Worm (Caenorhabditis elegans): ENCODE results near the gene cdkr-3.
"Not testable (repeated sequence)": the region's sequence is repeated elsewhere in the genome, so short reads cannot be mapped to it uniquely, and the experiment has no call there.

cdkr-3 gene

DNA sequence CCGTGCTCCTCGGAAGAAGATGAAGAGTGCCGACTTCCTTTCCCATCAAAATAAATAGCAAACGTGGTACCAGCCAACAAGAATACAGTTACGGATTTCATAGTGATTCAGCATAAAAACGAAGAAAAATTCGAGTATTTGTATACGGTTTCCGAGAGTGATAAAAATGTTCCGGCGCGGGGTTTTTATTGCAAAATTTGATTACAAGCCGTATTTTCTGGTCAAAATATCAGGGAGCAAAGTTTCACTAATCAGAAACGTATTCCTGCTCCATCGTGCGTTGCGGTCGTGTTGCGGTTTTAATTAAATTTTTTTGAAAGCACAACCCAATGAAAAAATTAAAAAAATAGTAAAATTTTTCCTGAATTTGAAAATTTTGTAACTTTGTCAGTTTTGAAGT lies 24.5 kb downstream of the cdkr-3 start, which contains the start of gene clec-261:
clec-261 (minus strand) TSS at position 101 of the 400 bp plus-strand sequence.
- TF ChIP-seq lin-32 (GFP tag; optimal IDR thresholded peaks at IDR 0.05) (no peak), nhr-12 (tag; optimal IDR thresholded peaks at IDR 0.05) (no peak), nhr-28 (tag; optimal IDR thresholded peaks at IDR 0.05) (no peak), ceh-83 (GFP tag; optimal IDR thresholded peaks at IDR 0.05) (no peak)

DNA sequence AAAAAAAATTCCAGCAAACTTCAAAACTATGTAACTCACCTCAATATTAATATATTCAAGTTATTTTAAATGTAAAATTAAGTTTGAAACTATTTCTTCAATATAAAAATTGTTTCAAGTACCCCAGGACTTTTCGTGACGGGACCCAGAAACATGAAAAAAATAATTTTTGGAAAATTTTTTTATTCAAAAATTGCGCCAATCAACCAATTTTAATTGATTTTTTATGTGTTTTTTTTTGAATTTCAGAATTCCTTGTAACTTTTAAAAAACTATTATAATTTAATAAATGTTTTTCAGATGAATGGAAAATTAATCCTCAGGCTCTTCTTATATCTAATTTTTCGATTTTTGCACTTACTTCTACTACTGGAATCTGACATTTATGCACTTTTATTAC lies 27.7 kb downstream of the cdkr-3 start, which contains the start of gene ZC15.5:
ZC15.5 (plus strand) TSS at position 301 of the 400 bp plus-strand sequence.
- TF ChIP-seq elt-1 (tag; optimal IDR thresholded peaks at IDR 0.05; ENCODE audit: borderline replicate concordance, insufficient read depth), result no peak
- TF ChIP-seq lin-32 (GFP tag; optimal IDR thresholded peaks at IDR 0.05), result no peak
- TF ChIP-seq ztf-11 (tag; optimal IDR thresholded peaks at IDR 0.05), result no peak
- no peak for TF ChIP-seq lsy-2 (tag; optimal IDR thresholded peaks at IDR 0.05)
- TF ChIP-seq ceh-43 (GFP tag; optimal IDR thresholded peaks at IDR 0.05), result no peak

DNA sequence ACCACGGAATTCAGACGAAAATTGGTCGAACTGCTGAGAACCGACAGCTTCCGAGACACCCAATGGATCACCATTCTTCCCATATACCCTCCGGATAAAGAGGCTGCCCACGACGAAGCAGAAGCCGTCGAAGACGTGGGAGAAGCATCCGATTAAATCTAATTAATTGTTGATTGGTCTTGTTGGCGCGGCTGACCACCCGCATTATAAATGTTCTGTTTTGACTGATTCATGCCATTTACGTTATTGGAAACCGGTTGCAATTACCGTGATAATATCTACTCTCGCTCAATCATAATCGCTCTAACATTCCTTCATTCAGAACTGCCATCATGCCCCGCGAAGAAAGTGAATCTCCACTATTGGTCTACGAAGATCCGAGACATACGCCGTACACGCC lies 33.4 kb downstream of the cdkr-3 start, which contains the start of gene ZC15.3:
ZC15.3 (plus strand) TSS at position 301 of the 400 bp plus-strand sequence.
- TF ChIP-seq nhr-76 (tag; optimal IDR thresholded peaks at IDR 0.05); flh-1 (GFP tag; optimal IDR thresholded peaks at IDR 0.05); unc-39 (tag; optimal IDR thresholded peaks at IDR 0.05): not testable (repeated sequence)

DNA sequence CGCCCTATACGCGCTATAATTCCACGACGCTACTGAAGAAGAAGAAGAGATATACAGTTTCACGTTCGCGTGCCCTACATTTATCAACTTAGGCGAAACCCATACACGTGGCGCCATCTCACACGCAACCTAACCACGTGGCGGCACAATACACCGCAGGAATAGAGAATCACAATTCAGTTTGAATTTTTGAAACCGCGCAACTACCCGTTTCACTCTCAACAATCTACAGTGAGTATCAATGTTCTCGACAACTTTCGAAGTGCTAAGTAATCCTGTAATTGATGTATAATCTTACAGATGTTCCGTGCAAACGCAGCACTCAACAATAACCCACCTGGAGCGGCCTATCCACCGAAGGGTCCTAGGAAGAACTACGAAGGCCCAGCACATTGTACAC lies 35.9 kb downstream of the cdkr-3 start, which contains the start of gene ZC15.1:
ZC15.1 (plus strand) TSS at position 301 of the 400 bp plus-strand sequence.
- no peak for TF ChIP-seq elt-3 (tag; optimal IDR thresholded peaks at IDR 0.05)
- no peak for TF ChIP-seq ceh-43 (GFP tag; optimal IDR thresholded peaks at IDR 0.05)
- no peak for TF ChIP-seq nhr-28 (tag; optimal IDR thresholded peaks at IDR 0.05)
- TF ChIP-seq cnd-1 (tag; optimal IDR thresholded peaks at IDR 0.05), result no peak
- no peak for TF ChIP-seq M03D4.4 (tag; optimal IDR thresholded peaks at IDR 0.05)
- no peak for TF ChIP-seq snpc-4 (tag; optimal IDR thresholded peaks at IDR 0.05)
- no peak for TF ChIP-seq unc-120 (tag; optimal IDR thresholded peaks at IDR 0.05; ENCODE audit: poor library complexity, severe bottlenecking)
- no peak for TF ChIP-seq unc-62 (GFP tag; optimal IDR thresholded peaks at IDR 0.05)
- no peak for TF ChIP-seq nhr-2 (tag; optimal IDR thresholded peaks at IDR 0.05)
- no peak for TF ChIP-seq bed-3 (GFP tag; optimal IDR thresholded peaks at IDR 0.05)
- TF ChIP-seq mls-2 (tag; optimal IDR thresholded peaks at IDR 0.05), result no peak
- no peak for TF ChIP-seq mep-1 (tag; optimal IDR thresholded peaks at IDR 0.05)
- TF ChIP-seq blmp-1 (tag; optimal IDR thresholded peaks at IDR 0.05), result no peak

DNA sequence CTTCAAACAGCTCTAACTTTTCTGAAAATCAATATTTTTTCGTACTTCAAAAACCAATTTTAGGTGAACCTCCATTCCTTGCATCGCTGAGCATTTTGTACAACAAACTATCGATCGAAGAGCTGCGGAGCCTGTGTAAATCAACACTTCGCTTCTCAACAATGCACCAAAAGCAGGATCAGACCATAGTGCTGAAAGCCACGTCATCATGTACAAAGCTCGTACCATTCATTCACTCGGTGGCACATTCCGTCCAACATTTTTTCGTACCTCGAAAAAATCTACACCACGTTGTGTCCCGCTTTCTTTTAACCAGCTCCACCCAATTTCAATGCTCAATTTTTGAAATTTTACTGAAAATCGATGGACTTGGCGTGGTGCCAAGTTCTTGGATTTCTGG lies 40.7 kb downstream of the cdkr-3 start, which contains the start of gene ZC15.10:
ZC15.10 (plus strand) TSS at position 162 of the 400 bp plus-strand sequence.
- TF ChIP-seq mab-5 (tag; optimal IDR thresholded peaks at IDR 0.05) (no peak), nhr-76 (tag; optimal IDR thresholded peaks at IDR 0.05) (no peak), ceh-39 (tag; optimal IDR thresholded peaks at IDR 0.05) (no peak), nhr-12 (tag; optimal IDR thresholded peaks at IDR 0.05) (no peak)

DNA sequence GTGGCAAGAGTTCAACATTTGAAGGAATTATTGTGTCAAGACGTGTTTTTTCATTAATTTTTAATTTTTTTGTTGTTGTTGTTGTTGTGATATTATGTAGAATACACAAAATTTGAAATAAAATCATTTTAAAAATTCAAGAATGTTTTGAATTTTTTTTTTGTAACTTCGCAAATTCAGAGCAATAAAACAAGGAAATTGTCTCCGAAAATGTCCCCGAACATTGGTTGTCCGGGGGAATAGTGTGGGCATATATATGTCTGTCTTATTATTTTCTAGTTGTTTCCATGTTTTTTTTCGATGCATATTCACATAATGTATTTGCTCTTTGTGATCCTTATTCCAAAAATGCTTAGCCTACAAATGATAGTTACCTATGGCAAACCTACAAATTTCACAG lies 41.6 kb downstream of the cdkr-3 start, which contains the start of gene clec-262:
clec-262 (plus strand) TSS at position 301 of the 400 bp plus-strand sequence.
- TF ChIP-seq elt-3 (tag; optimal IDR thresholded peaks at IDR 0.05) (no peak), ceh-43 (GFP tag; optimal IDR thresholded peaks at IDR 0.05) (no peak), drap-1 (GFP tag; optimal IDR thresholded peaks at IDR 0.05) (no peak), mls-2 (tag; optimal IDR thresholded peaks at IDR 0.05) (no peak), lsy-2 (tag; optimal IDR thresholded peaks at IDR 0.05) (no peak), sptf-1 (tag; optimal IDR thresholded peaks at IDR 0.05) (no peak), flh-1 (GFP tag; optimal IDR thresholded peaks at IDR 0.05) (no peak), sem-2 (GFP tag; optimal IDR thresholded peaks at IDR 0.05) (no peak), unc-120 (tag; optimal IDR thresholded peaks at IDR 0.05; ENCODE audit: poor library complexity, severe bottlenecking) (no peak), nhr-76 (tag; optimal IDR thresholded peaks at IDR 0.05) (no peak), blmp-1 (tag; optimal IDR thresholded peaks at IDR 0.05) (no peak), unc-39 (tag; optimal IDR thresholded peaks at IDR 0.05) (no peak), nhr-237 (tag; optimal IDR thresholded peaks at IDR 0.05) (no peak), mep-1 (tag; optimal IDR thresholded peaks at IDR 0.05) (no peak), zip-8 (tag; optimal IDR thresholded peaks at IDR 0.05) (no peak), snpc-4 (tag; optimal IDR thresholded peaks at IDR 0.05) (no peak), hlh-1 (tag; optimal IDR thresholded peaks at IDR 0.05) (no peak), tbx-8 (GFP tag; optimal IDR thresholded peaks at IDR 0.05) (no peak)

Data from whole organism, mixed stage, embryonic.